Fruit fly (Drosophila melanogaster) whole organism, adult: ENCODE data around the gene Snapin.

Experiments used
- CG11617 ChIP-seq: fragments of 200-800 bp; sonication (Bioruptor generic); optimal IDR thresholded peaks from 2 replicates; lab custom pipeline; 2017; ENCODE audit warnings: mild to moderate bottlenecking, missing biosample characterization, missing genetic modification reagents, missing genetic modification characterization
- CG12768 ChIP-seq: fragments of 200-800 bp; sonication (Bioruptor generic); optimal IDR thresholded peaks from 2 replicates; lab custom pipeline; 2017; ENCODE audit warnings: missing biosample characterization, missing genetic modification characterization, mild to moderate bottlenecking, moderate library complexity, missing genetic modification reagents
- CG14711 ChIP-seq: fragments of 200-800 bp; sonication (Bioruptor generic); optimal IDR thresholded peaks from 2 replicates; lab custom pipeline; 2018; ENCODE audit warnings: missing biosample characterization, mild to moderate bottlenecking, missing genetic modification characterization, moderate library complexity
- CG1620 ChIP-seq: fragments of 200-800 bp; sonication (Bioruptor generic); optimal IDR thresholded peaks from 2 replicates; lab custom pipeline; 2016; ENCODE audit warnings: missing biosample characterization, missing genetic modification characterization
- CG33017 ChIP-seq: fragments of 200-800 bp; sonication (Bioruptor generic); optimal IDR thresholded peaks from 2 replicates; lab custom pipeline; 2018; ENCODE audit warnings: missing biosample characterization, mild to moderate bottlenecking, missing genetic modification characterization, moderate library complexity
- CG7101 ChIP-seq: fragments of 200-800 bp; sonication (Bioruptor generic); optimal IDR thresholded peaks from 2 replicates; lab custom pipeline; 2018; ENCODE audit warnings: missing biosample characterization, mild to moderate bottlenecking, missing genetic modification characterization, moderate library complexity
- Crg-1 ChIP-seq: fragments of 200-800 bp; sonication (Bioruptor generic); optimal IDR thresholded peaks from 2 replicates; lab custom pipeline; 2016; ENCODE audit warnings: missing biosample characterization, missing genetic modification characterization
- Hr96 ChIP-seq: fragments of 200-800 bp; sonication (Bioruptor generic); optimal IDR thresholded peaks from 2 replicates; lab custom pipeline; 2016; ENCODE audit warnings: missing biosample characterization, missing genetic modification characterization
- bab1 ChIP-seq: fragments of 200-800 bp; sonication (Bioruptor generic); optimal IDR thresholded peaks from 3 replicates; lab custom pipeline; 2019; ENCODE audit warnings: missing biosample characterization, mild to moderate bottlenecking, missing genetic modification characterization, moderate library complexity
- kay ChIP-seq: fragments of 200-800 bp; sonication (Bioruptor generic); peaks from one replicate; lab custom pipeline; 2016; ENCODE audit warnings: missing biosample characterization, missing genetic modification characterization, borderline replicate concordance
- ovo ChIP-seq: fragments of 200-800 bp; sonication (Bioruptor generic); optimal IDR thresholded peaks from 2 replicates; lab custom pipeline; 2016; ENCODE audit warnings: missing biosample characterization, missing genetic modification characterization
- toe ChIP-seq: fragments of 200-800 bp; sonication (Bioruptor generic); optimal IDR thresholded peaks from 2 replicates; lab custom pipeline; 2016; ENCODE audit warnings: missing biosample characterization, missing genetic modification characterization

DNA sequence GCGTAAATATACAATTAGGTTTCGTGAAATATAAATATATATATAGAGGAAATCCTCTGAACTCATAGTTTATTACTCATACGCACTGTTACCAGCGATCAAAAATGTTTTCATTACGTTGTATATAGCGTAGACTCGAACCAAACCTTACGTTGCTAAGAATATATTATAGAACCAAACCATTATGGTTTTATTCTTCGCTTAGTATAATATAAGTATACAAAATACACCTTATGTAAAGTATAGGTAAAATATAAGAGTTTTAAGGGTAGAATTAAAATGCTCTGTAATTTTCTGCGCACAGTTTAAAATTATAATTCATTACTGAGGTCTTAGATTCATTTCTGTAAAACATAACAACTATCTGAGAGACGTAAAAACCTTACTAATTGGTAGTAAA is 35.0 kb downstream of the Snapin start:
- no peak for TF ChIP-seq kay (GFP tag; lab: Kevin White, UChicago)
- no peak for TF ChIP-seq Hr96 (GFP tag; lab: Kevin White, UChicago)
- no peak for TF ChIP-seq CG7101 (tag; lab: Kevin White, UChicago)
- no peak for TF ChIP-seq ovo (GFP tag; lab: Kevin White, UChicago)
- TF ChIP-seq toe (GFP tag; lab: Kevin White, UChicago): no peak
- no peak for TF ChIP-seq CG33017
- TF ChIP-seq CG1620 (GFP tag; lab: Kevin White, UChicago): no peak
- TF ChIP-seq CG14711 (tag; lab: Kevin White, UChicago): no peak
- no peak for TF ChIP-seq bab1 (GFP tag; lab: Kevin White, UChicago)
- no peak for TF ChIP-seq CG11617 (GFP tag; lab: Kevin White, UChicago)
- TF ChIP-seq Crg-1 (GFP tag; lab: Kevin White, UChicago): no peak
- TF ChIP-seq CG12768 (GFP tag; lab: Kevin White, UChicago): no peak
